Fruit fly (Drosophila melanogaster) whole organism, pupa: ENCODE measurements around the gene CG14220.

Experiments
- CG17806 ChIP-seq: fragments of 200-800 bp; sonication (Bioruptor generic); optimal IDR thresholded peaks from 2 replicates; lab custom pipeline; 2018; ENCODE audit warnings: missing biosample characterization, mild to moderate bottlenecking, missing genetic modification characterization, moderate library complexity
- D1 ChIP-seq: fragments of 200-800 bp; sonication (Bioruptor generic); optimal IDR thresholded peaks from 2 replicates; lab custom pipeline; 2018; ENCODE audit warnings: missing biosample characterization, mild to moderate bottlenecking, missing genetic modification characterization, moderate library complexity
- EcR ChIP-seq: fragments of 200-800 bp; sonication (Bioruptor generic); optimal IDR thresholded peaks from 3 replicates; lab custom pipeline; 2019; ENCODE audit warnings: missing biosample characterization, missing genetic modification characterization, mild to moderate bottlenecking, moderate library complexity, missing genetic modification reagents
- Pif1B ChIP-seq: fragments of 200-800 bp; sonication (Bioruptor generic); optimal IDR thresholded peaks from 3 replicates; lab custom pipeline; 2016; ENCODE audit warnings: missing biosample characterization, missing genetic modification characterization
- fd96Ca ChIP-seq: fragments of 200-800 bp; sonication (Bioruptor generic); IDR thresholded peaks from 3 replicates; pipeline ENCODE4 v1.3.6; 2022; ENCODE audit warnings: missing biosample characterization, missing genetic modification characterization

- peak; percentile 56 for TF ChIP-seq CG17806 (tag; lab: Kevin White, UChicago)
- no peak for TF ChIP-seq EcR (GFP tag; lab: Kevin White, UChicago)
- TF ChIP-seq fd96Ca (GFP tag; lab: Robert Waterston, UW) = 0 out of 3 replicates have a peak, but pooled peaks have one; percentile 48
- no peak for TF ChIP-seq D1 (tag; lab: Kevin White, UChicago)
- TF ChIP-seq Pif1B (GFP tag; lab: Kevin White, UChicago) = no peak
Measured at dm6 chrX:19565714-19566316, 35.8 kb downstream of the CG14220 start, which contains the start of the genes Grip84 and car.
